Fruit fly (Drosophila melanogaster) whole organism, wandering third instar larva: ENCODE results near the gene Tsp2A.

Experiments used
- Abd-B ChIP-seq: fragments of >200 bp; optimal IDR thresholded peaks from 2 replicates; lab custom pipeline; 2017; ENCODE audit warnings: missing biosample characterization, missing genetic modification characterization
- CG32264 ChIP-seq: fragments of 200-800 bp; sonication (Bioruptor generic); optimal IDR thresholded peaks from 2 replicates; lab custom pipeline; 2016; ENCODE audit warnings: missing biosample characterization, missing genetic modification characterization
- CG9705 ChIP-seq: fragments of 200-800 bp; sonication (Bioruptor generic); optimal IDR thresholded peaks from 2 replicates; lab custom pipeline; 2018; ENCODE audit warnings: missing biosample characterization, mild to moderate bottlenecking, missing genetic modification characterization
- CrebA ChIP-seq: fragments of 200-800 bp; sonication (Bioruptor generic); optimal IDR thresholded peaks from 2 replicates; lab custom pipeline; 2016; ENCODE audit warnings: missing biosample characterization, mild to moderate bottlenecking, missing genetic modification characterization, borderline replicate concordance
- Dfd ChIP-seq: fragments of >200 bp; optimal IDR thresholded peaks from 2 replicates; lab custom pipeline; 2017; ENCODE audit warnings: missing biosample characterization, missing genetic modification characterization
- Dif ChIP-seq: fragments of 200-275, 200-300 bp; sonication (Bioruptor generic); optimal IDR thresholded peaks from 2 replicates; lab custom pipeline; 2018; ENCODE audit warnings: missing biosample characterization, missing genetic modification characterization; ENCODE audit not compliant: partially characterized antibody
- GATAd ChIP-seq: sonication (Bioruptor generic); optimal IDR thresholded peaks from 2 replicates; lab custom pipeline; 2016; ENCODE audit warnings: missing biosample characterization, missing genetic modification characterization
- HLH106 ChIP-seq: fragments of 200-800 bp; optimal IDR thresholded peaks from 3 replicates; lab custom pipeline; 2019; ENCODE audit warnings: missing biosample characterization, mild to moderate bottlenecking, missing genetic modification characterization, moderate library complexity
- Hnf4 ChIP-seq: fragments of 200-800 bp; sonication (Bioruptor generic); optimal IDR thresholded peaks from 2 replicates; lab custom pipeline; 2016; ENCODE audit warnings: missing biosample characterization, mild to moderate bottlenecking, missing genetic modification characterization
- Hr78 ChIP-seq: fragments of >200 bp; optimal IDR thresholded peaks from 2 replicates; lab custom pipeline; 2017; ENCODE audit warnings: missing biosample characterization, missing genetic modification characterization
- Hr83 ChIP-seq: fragments of 200-300 bp; sonication (Bioruptor generic); optimal IDR thresholded peaks from 2 replicates; lab custom pipeline; 2016; ENCODE audit warnings: missing biosample characterization, mild to moderate bottlenecking, missing genetic modification characterization, moderate library complexity; ENCODE audit not compliant: poor library complexity, severe bottlenecking
- Jra ChIP-seq: sonication (Bioruptor generic); optimal IDR thresholded peaks from 2 replicates; lab custom pipeline; 2016; ENCODE audit warnings: missing biosample characterization, missing genetic modification characterization
- Mio ChIP-seq: sonication (Bioruptor generic); optimal IDR thresholded peaks from 2 replicates; lab custom pipeline; 2016; ENCODE audit warnings: missing biosample characterization, missing genetic modification characterization
- Myc ChIP-seq: fragments of >200 bp; optimal IDR thresholded peaks from 2 replicates; lab custom pipeline; 2017
- OdsH ChIP-seq: fragments of 200-800 bp; sonication (Bioruptor generic); optimal IDR thresholded peaks from 2 replicates; lab custom pipeline; 2016; ENCODE audit warnings: missing biosample characterization, mild to moderate bottlenecking, missing genetic modification characterization
- Rel ChIP-seq, 2 experiments: fragments of 200-800 bp; sonication (Bioruptor generic) in 1 of 2; optimal IDR thresholded peaks; 2 replicates in 1 of 2; 3 replicates in 1 of 2; lab custom pipeline; 2016 to 2019; ENCODE audit warnings: mild to moderate bottlenecking in 2 of 2, missing biosample characterization in 2 of 2, missing genetic modification characterization in 2 of 2, moderate library complexity in 1 of 2
- Sp1 ChIP-seq: fragments of 200-800 bp; sonication (Bioruptor generic); optimal IDR thresholded peaks from 3 replicates; lab custom pipeline; 2019; ENCODE audit warnings: missing biosample characterization, mild to moderate bottlenecking, missing genetic modification characterization, moderate library complexity
- Vsx2 ChIP-seq: fragments of 200-300, 225-300 bp; sonication (Bioruptor generic); optimal IDR thresholded peaks from 2 replicates; lab custom pipeline; 2018; ENCODE audit warnings: missing biosample characterization, missing genetic modification characterization; ENCODE audit not compliant: partially characterized antibody
- br ChIP-seq: fragments of 200-800 bp; sonication (Bioruptor generic); optimal IDR thresholded peaks from 2 replicates; lab custom pipeline; 2016; ENCODE audit warnings: missing biosample characterization, missing genetic modification characterization
- brk ChIP-seq: fragments of 200-800 bp; sonication (Bioruptor generic); optimal IDR thresholded peaks from 2 replicates; lab custom pipeline; 2016; ENCODE audit warnings: missing biosample characterization, mild to moderate bottlenecking, missing genetic modification characterization
- dl ChIP-seq, 2 experiments: fragments of 175-275, 200-275 bp in 1 of 2; fragments of 200-275 bp in 1 of 2; sonication (Bioruptor generic); optimal IDR thresholded peaks; lab custom pipeline; 2018; ENCODE audit warnings: mild to moderate bottlenecking in 2 of 2, missing biosample characterization in 2 of 2, missing genetic modification characterization in 2 of 2, moderate library complexity in 2 of 2; ENCODE audit not compliant: partially characterized antibody in 2 of 2, insufficient read depth in 1 of 2
- dmrt93B ChIP-seq: fragments of 200-800 bp; sonication (Bioruptor generic); optimal IDR thresholded peaks from 2 replicates; lab custom pipeline; 2018; ENCODE audit warnings: missing biosample characterization, mild to moderate bottlenecking, missing genetic modification characterization
- dsf ChIP-seq: sonication (Bioruptor generic); optimal IDR thresholded peaks from 2 replicates; lab custom pipeline; 2016; ENCODE audit warnings: missing biosample characterization, missing genetic modification characterization, borderline replicate concordance
- ey ChIP-seq: fragments of 200-800 bp; sonication (Bioruptor generic); optimal IDR thresholded peaks from 2 replicates; lab custom pipeline; 2016; ENCODE audit warnings: missing biosample characterization, missing genetic modification characterization
- foxo ChIP-seq, 2 experiments: fragments of 200-800 bp; sonication (Bioruptor generic); optimal IDR thresholded peaks; 2 replicates in 1 of 2; 3 replicates in 1 of 2; lab custom pipeline; 2016 to 2017; ENCODE audit warnings: missing biosample characterization in 2 of 2, missing genetic modification characterization in 2 of 2
- fru ChIP-seq: fragments of 200-800 bp; sonication (Bioruptor generic); optimal IDR thresholded peaks from 3 replicates; lab custom pipeline; 2016; ENCODE audit warnings: missing biosample characterization, mild to moderate bottlenecking, missing genetic modification characterization
- h ChIP-seq: fragments of 200-800 bp; sonication (Bioruptor generic); optimal IDR thresholded peaks from 3 replicates; lab custom pipeline; 2016; ENCODE audit warnings: missing biosample characterization, mild to moderate bottlenecking, missing genetic modification characterization
- jim ChIP-seq: fragments of 175-275, 200-325 bp; sonication (Bioruptor generic); optimal IDR thresholded peaks from 2 replicates; lab custom pipeline; 2016; ENCODE audit warnings: missing biosample characterization, mild to moderate bottlenecking, missing genetic modification characterization
- lola ChIP-seq: fragments of >200 bp; optimal IDR thresholded peaks from 2 replicates; lab custom pipeline; 2017; ENCODE audit warnings: missing biosample characterization, missing genetic modification characterization
- pan ChIP-seq: fragments of >200 bp; optimal IDR thresholded peaks from 2 replicates; lab custom pipeline; 2017
- psq ChIP-seq: fragments of 200-800 bp; sonication (Bioruptor generic); optimal IDR thresholded peaks from 3 replicates; lab custom pipeline; 2017; ENCODE audit warnings: missing biosample characterization, mild to moderate bottlenecking, missing genetic modification characterization, moderate library complexity
- rgr ChIP-seq: fragments of 200-800 bp; sonication (Bioruptor generic); optimal IDR thresholded peaks from 3 replicates; lab custom pipeline; 2016; ENCODE audit warnings: missing biosample characterization, mild to moderate bottlenecking, missing genetic modification characterization
- sage ChIP-seq: fragments of 200-800 bp; sonication (Bioruptor generic); optimal IDR thresholded peaks from 2 replicates; lab custom pipeline; 2016; ENCODE audit warnings: missing biosample characterization, mild to moderate bottlenecking, missing genetic modification characterization
- sv ChIP-seq: fragments of 200-800 bp; sonication (Bioruptor generic); optimal IDR thresholded peaks from 3 replicates; lab custom pipeline; 2016; ENCODE audit warnings: missing biosample characterization, missing genetic modification characterization
- tai ChIP-seq: sonication (Bioruptor generic); optimal IDR thresholded peaks from 2 replicates; lab custom pipeline; 2016; ENCODE audit warnings: missing biosample characterization, missing genetic modification characterization
- usp ChIP-seq: fragments of >200 bp; optimal IDR thresholded peaks from 2 replicates; lab custom pipeline; 2017; ENCODE audit warnings: missing biosample characterization, missing genetic modification characterization
- woc ChIP-seq: sonication (Bioruptor generic); optimal IDR thresholded peaks from 2 replicates; lab custom pipeline; 2016; ENCODE audit warnings: missing biosample characterization, mild to moderate bottlenecking, missing genetic modification characterization

The Tsp2A gene

dm6 chrX:1372667-1373066 is 26.3 kb downstream of the Tsp2A start:
- TF ChIP-seq Rel (GFP tag; optimal IDR thresholded peaks at IDR 0.05; lab: Kevin White, UChicago) = no peak
- TF ChIP-seq Rel (tag; optimal IDR thresholded peaks at IDR 0.05; lab: Kevin White, UChicago) = no peak

dm6 chrX:1375265-1375958 is 29.1 kb downstream of the Tsp2A start, which contains the start of gene AMPKalpha:
Gene AMPKalpha (plus strand): TSS chrX:1375536.
- no peak for TF ChIP-seq Vsx2
- TF ChIP-seq woc (GFP tag; lab: Kevin White, UChicago) = no peak
- no peak for TF ChIP-seq pan
- no peak for TF ChIP-seq OdsH (GFP tag; lab: Kevin White, UChicago)
- no peak for TF ChIP-seq Jra (GFP tag; lab: Kevin White, UChicago)
- no peak for TF ChIP-seq lola (GFP tag; lab: Kevin White, UChicago)
- TF ChIP-seq, all 38 proteins: peak for 0

- no peak for TF ChIP-seq HLH106 (tag; lab: Kevin White, UChicago)
- TF ChIP-seq Sp1 (GFP tag; lab: Kevin White, UChicago) = no peak
- TF ChIP-seq brk (GFP tag; lab: Kevin White, UChicago) = no peak
- TF ChIP-seq Vsx2 = no peak
- no peak for TF ChIP-seq woc (GFP tag; lab: Kevin White, UChicago)
- TF ChIP-seq Mio (GFP tag; lab: Kevin White, UChicago) = no peak
- TF ChIP-seq sv (GFP tag; lab: Kevin White, UChicago) = no peak
- no peak for TF ChIP-seq CG9705 (GFP tag; lab: Kevin White, UChicago)
- TF ChIP-seq Hnf4 (GFP tag; lab: Kevin White, UChicago) = no peak
- no peak for TF ChIP-seq Abd-B (GFP tag; lab: Kevin White, UChicago)
- no peak for TF ChIP-seq jim (GFP tag; lab: Kevin White, UChicago)
- TF ChIP-seq OdsH (GFP tag; lab: Kevin White, UChicago) = no peak
- TF ChIP-seq, all 38 proteins: peak for 0
Observed at dm6 chrX:1379692-1380349, 33.5 kb downstream of the Tsp2A start.

dm6 chrX:1380350-1381060 is 34.2 kb downstream of the Tsp2A start, which contains the start of the genes CG3719 and CG32813:
Gene CG3719 (minus strand): TSS chrX:1380480.
Gene CG32813 (plus strand): TSS chrX:1380914.
- TF ChIP-seq psq (GFP tag; lab: Kevin White, UChicago) (peak; percentile 11), dmrt93B (GFP tag; lab: Kevin White, UChicago) (no peak), Dif (GFP tag; lab: Kevin White, UChicago) (peak; percentile 17), dsf (GFP tag; lab: Kevin White, UChicago) (no peak), Myc (lab: Kevin White, UChicago) (peak; percentile 37), CG32264 (GFP tag; lab: Kevin White, UChicago) (no peak), Vsx2 (no peak), h (GFP tag; lab: Kevin White, UChicago) (peak; percentile 48), woc (GFP tag; lab: Kevin White, UChicago) (no peak), sv (GFP tag; lab: Kevin White, UChicago) (peak; percentile 3), HLH106 (tag; lab: Kevin White, UChicago) (peak; percentile 44), br (GFP tag; lab: Kevin White, UChicago) (peak; percentile 28), Hr83 (peak; percentile 69), Rel (GFP tag; optimal IDR thresholded peaks at IDR 0.05; lab: Kevin White, UChicago) (no peak), Rel (tag; optimal IDR thresholded peaks at IDR 0.05; lab: Kevin White, UChicago) (no peak), Hr78 (GFP tag; lab: Kevin White, UChicago) (no peak), jim (GFP tag; lab: Kevin White, UChicago) (no peak), Abd-B (GFP tag; lab: Kevin White, UChicago) (no peak), fru (GFP tag; lab: Kevin White, UChicago) (no peak), dl (GFP tag; optimal IDR thresholded peaks at IDR 0.05; lab: Kevin White, UChicago; ENCODE audit: insufficient read depth in 1 of 2, partially characterized antibody in 2 of 2) (no peak), Sp1 (GFP tag; lab: Kevin White, UChicago) (peak; percentile 14), Hnf4 (GFP tag; lab: Kevin White, UChicago) (no peak), ey (GFP tag; lab: Kevin White, UChicago) (peak; percentile 19), sage (no peak), Dfd (no peak), OdsH (GFP tag; lab: Kevin White, UChicago) (no peak), usp (GFP tag; lab: Kevin White, UChicago) (no peak), Mio (GFP tag; lab: Kevin White, UChicago) (no peak), tai (no peak), CG9705 (GFP tag; lab: Kevin White, UChicago) (peak; percentile 9), lola (GFP tag; lab: Kevin White, UChicago) (no peak), CrebA (GFP tag; lab: Kevin White, UChicago) (no peak), Jra (GFP tag; lab: Kevin White, UChicago) (no peak), rgr (peak; percentile 63), pan (no peak), GATAd (GFP tag; lab: Kevin White, UChicago) (no peak), brk (GFP tag; lab: Kevin White, UChicago) (no peak), foxo (GFP tag; optimal IDR thresholded peaks at IDR 0.05; lab: Kevin White, UChicago) (peak in 1 of 2 experiments; percentile 64)
